Worm (Caenorhabditis elegans) whole organism, L3 larva: ENCODE measurements around the gene spr-1.

Source experiments
- R02D3.7 ChIP-seq: fragments of 150-350 bp; optimal IDR thresholded peaks from 2 replicates; lab custom pipeline; 2014; ENCODE audit warnings: missing biosample characterization, missing genetic modification characterization
- ceh-16 ChIP-seq: sonication (generic microtip); optimal IDR thresholded peaks from 2 replicates; lab custom pipeline; 2017; ENCODE audit warnings: missing biosample characterization, missing genetic modification characterization
- ceh-82 ChIP-seq: fragments of 150-350 bp; optimal IDR thresholded peaks from 2 replicates; lab custom pipeline; 2014; ENCODE audit warnings: missing biosample characterization, missing genetic modification characterization
- daf-12 ChIP-seq: fragments of 150-350 bp; optimal IDR thresholded peaks from 2 replicates; lab custom pipeline; 2014; ENCODE audit warnings: missing biosample characterization, missing genetic modification reagents, missing genetic modification characterization
- egl-27 ChIP-seq: sonication (generic microtip); optimal IDR thresholded peaks from 4 replicates; lab custom pipeline; 2017; ENCODE audit warnings: missing biosample characterization, missing genetic modification reagents, missing genetic modification characterization
- egl-5 ChIP-seq: fragments of 150-350 bp; optimal IDR thresholded peaks from 2 replicates; lab custom pipeline; 2017; ENCODE audit warnings: missing biosample characterization, missing genetic modification reagents, missing genetic modification characterization, inconsistent platforms
- eor-1 ChIP-seq, 2 experiments: fragments of 150-350 bp; optimal IDR thresholded peaks; 2 replicates each; lab custom pipeline; 2014 to 2018; ENCODE audit warnings: missing biosample characterization in 2 of 2, missing genetic modification characterization in 2 of 2
- fkh-2 ChIP-seq: fragments of 150-350 bp; optimal IDR thresholded peaks from 2 replicates; lab custom pipeline; 2014; ENCODE audit warnings: missing biosample characterization, missing genetic modification reagents, missing genetic modification characterization
- fos-1 ChIP-seq: fragments of 150-350 bp; optimal IDR thresholded peaks from 2 replicates; lab custom pipeline; 2014; ENCODE audit warnings: missing biosample characterization, missing genetic modification characterization
- lin-15B ChIP-seq: fragments of 150-350 bp; optimal IDR thresholded peaks from 2 replicates; lab custom pipeline; 2014; ENCODE audit warnings: missing biosample characterization, missing genetic modification characterization
- lsy-12 ChIP-seq: sonication (generic microtip); optimal IDR thresholded peaks from 2 replicates; lab custom pipeline; 2016; ENCODE audit warnings: mild to moderate bottlenecking, missing genetic modification characterization, missing compliant biosample characterization
- mdl-1 ChIP-seq: fragments of 150-350 bp; optimal IDR thresholded peaks from 2 replicates; lab custom pipeline; 2014; ENCODE audit warnings: missing biosample characterization, missing genetic modification characterization
- mml-1 ChIP-seq: fragments of 150-350 bp; sonication (generic microtip); optimal IDR thresholded peaks from 3 replicates; lab custom pipeline; 2014; ENCODE audit warnings: missing biosample characterization, missing genetic modification characterization
- nfya-1 ChIP-seq: sonication (generic microtip); optimal IDR thresholded peaks from 2 replicates; lab custom pipeline; 2017; ENCODE audit warnings: missing genetic modification characterization, mild to moderate bottlenecking, missing compliant biosample characterization, antibody characterized with exemption, moderate library complexity; ENCODE audit not compliant: insufficient read depth
- nhr-11 ChIP-seq: fragments of 150-350 bp; optimal IDR thresholded peaks from 2 replicates; lab custom pipeline; 2014; ENCODE audit warnings: missing biosample characterization, missing genetic modification characterization
- nhr-12 ChIP-seq: fragments of 150-350 bp; optimal IDR thresholded peaks from 2 replicates; lab custom pipeline; 2014; ENCODE audit warnings: missing biosample characterization, missing genetic modification characterization
- nhr-23 ChIP-seq: fragments of 150-350 bp; optimal IDR thresholded peaks from 2 replicates; lab custom pipeline; 2014; ENCODE audit warnings: missing biosample characterization, missing genetic modification reagents, missing genetic modification characterization
- nhr-237 ChIP-seq: fragments of 150-350 bp; optimal IDR thresholded peaks from 2 replicates; lab custom pipeline; 2014; ENCODE audit warnings: missing biosample characterization, missing genetic modification characterization
- nhr-25 ChIP-seq: sonication (generic microtip); optimal IDR thresholded peaks from 2 replicates; lab custom pipeline; 2017; ENCODE audit warnings: missing biosample characterization, missing genetic modification characterization
- nhr-28 ChIP-seq: fragments of 150-350 bp; optimal IDR thresholded peaks from 2 replicates; lab custom pipeline; 2014; ENCODE audit warnings: missing biosample characterization, missing genetic modification characterization
- nhr-43 ChIP-seq: sonication (generic microtip); optimal IDR thresholded peaks from 2 replicates; lab custom pipeline; 2016; ENCODE audit warnings: mild to moderate bottlenecking, missing genetic modification characterization, missing compliant biosample characterization; ENCODE audit not compliant: poor library complexity, severe bottlenecking
- nhr-67 ChIP-seq: fragments of 150-350 bp; optimal IDR thresholded peaks from 2 replicates; lab custom pipeline; 2014; ENCODE audit warnings: missing biosample characterization, missing genetic modification characterization
- nhr-76 ChIP-seq: fragments of 150-350 bp; sonication (generic microtip); optimal IDR thresholded peaks from 5 replicates; lab custom pipeline; 2014; ENCODE audit warnings: missing biosample characterization, missing genetic modification characterization
- nhr-77 ChIP-seq: fragments of 150-350 bp; optimal IDR thresholded peaks from 2 replicates; lab custom pipeline; 2014; ENCODE audit warnings: missing biosample characterization, missing genetic modification characterization
- pha-4 ChIP-seq: fragments of 150-350 bp; optimal IDR thresholded peaks from 2 replicates; lab custom pipeline; 2014; ENCODE audit warnings: missing biosample characterization, missing genetic modification reagents, missing genetic modification characterization
- sea-2 ChIP-seq: fragments of 150-350 bp; sonication (generic microtip); optimal IDR thresholded peaks from 4 replicates; lab custom pipeline; 2014; ENCODE audit warnings: missing biosample characterization, missing genetic modification reagents, missing genetic modification characterization
- snpc-4 ChIP-seq: fragments of 150-350 bp; optimal IDR thresholded peaks from 2 replicates; lab custom pipeline; 2014; ENCODE audit warnings: missing biosample characterization, missing genetic modification characterization
- unc-39 ChIP-seq: sonication (generic microtip); optimal IDR thresholded peaks from 4 replicates; lab custom pipeline; 2017; ENCODE audit warnings: missing biosample characterization, missing genetic modification characterization
- unc-62 ChIP-seq: fragments of 150-350 bp; sonication (generic microtip); optimal IDR thresholded peaks from 4 replicates; lab custom pipeline; 2014; ENCODE audit warnings: missing biosample characterization, missing genetic modification reagents, missing genetic modification characterization
- ztf-11 ChIP-seq: fragments of 150-350 bp; optimal IDR thresholded peaks from 2 replicates; lab custom pipeline; 2014; ENCODE audit warnings: missing biosample characterization, missing genetic modification characterization
- ztf-4 ChIP-seq: fragments of 150-350 bp; optimal IDR thresholded peaks from 2 replicates; lab custom pipeline; 2014; ENCODE audit warnings: missing biosample characterization, missing genetic modification characterization

The spr-1 gene

DNA sequence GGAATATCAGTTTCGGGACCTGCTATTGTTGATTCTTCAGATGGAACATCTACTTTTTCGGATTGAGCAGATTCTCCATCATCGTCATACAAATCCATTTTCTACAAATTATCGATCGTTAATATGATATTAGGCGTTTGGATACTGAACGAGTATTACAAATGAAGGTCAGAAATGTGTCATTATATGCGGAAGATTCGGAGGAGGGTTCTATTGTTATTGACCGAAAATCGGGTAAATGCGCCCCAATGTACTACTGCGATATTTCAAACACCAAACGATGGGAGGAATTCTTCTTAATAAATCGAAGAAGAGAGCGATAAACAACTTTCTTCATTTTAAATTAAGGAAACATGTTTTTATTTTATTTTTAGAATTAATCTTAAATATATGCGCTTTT lies at the start of gene spr-1:
Gene spr-1, minus strand, starts transcription at position 101 of the 400 bp plus-strand sequence.
- TF ChIP-seq nhr-25 (tag; lab: Kevin White, UChicago), result peak; percentile 40
- TF ChIP-seq sea-2 (GFP tag; lab: Kevin White, UChicago), result no peak
- TF ChIP-seq, all 47 proteins: peak for 1

DNA sequence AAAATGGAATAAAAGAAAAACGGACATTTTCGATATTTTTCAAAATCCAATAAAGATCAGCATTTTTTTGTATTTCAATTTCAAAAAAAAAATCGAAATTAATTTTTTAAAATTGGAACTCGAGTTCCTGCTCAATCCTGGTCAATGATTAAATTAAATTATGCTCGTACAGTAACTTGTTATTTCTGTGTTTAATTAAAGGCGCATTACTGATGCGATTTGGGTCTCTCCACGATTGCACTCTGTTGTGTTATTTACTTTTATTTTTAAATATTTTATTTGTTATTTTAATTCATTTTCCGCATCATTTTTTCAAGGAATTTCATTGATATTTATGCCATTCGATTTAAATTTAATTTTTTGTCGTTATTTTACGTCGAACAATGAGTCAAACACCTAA lies 49.1 kb upstream of the spr-1 start:
- TF ChIP-seq lsy-12 (tag; lab: Kevin White, UChicago), result no peak

ce11 chrV:8177349-8177748 lies 48.2 kb upstream of the spr-1 start, which contains the start of gene F20D6.9:
F20D6.9 (minus strand) TSS chrV:8177449.
- no peak for TF ChIP-seq egl-27 (tag; lab: Kevin White, UChicago)
- TF ChIP-seq nhr-77 (tag; lab: Kevin White, UChicago), result no peak

ce11 chrV:8171688-8172087 lies 42.5 kb upstream of the spr-1 start:
- TF ChIP-seq nhr-12 (no peak), pha-4 (tag; lab: Kevin White, UChicago) (no peak), ztf-11 (no peak), mml-1 (tag; lab: Kevin White, UChicago) (no peak), nhr-11 (tag; lab: Kevin White, UChicago) (no peak), R02D3.7 (tag; lab: Kevin White, UChicago) (no peak), fos-1 (no peak), unc-39 (tag; lab: Kevin White, UChicago) (no peak), egl-5 (tag; lab: Kevin White, UChicago) (no peak), nhr-76 (tag; lab: Kevin White, UChicago) (no peak), nhr-67 (no peak), nhr-43 (tag; lab: Kevin White, UChicago) (no peak), ztf-4 (tag; lab: Kevin White, UChicago) (no peak), daf-12 (tag; lab: Kevin White, UChicago) (no peak), fkh-2 (no peak), nhr-237 (tag; lab: Kevin White, UChicago) (no peak), eor-1 (tag; optimal IDR thresholded peaks at IDR 0.05; lab: Kevin White, UChicago) (no peak), ceh-16 (tag; lab: Kevin White, UChicago) (no peak)
- TF ChIP-seq, all 47 proteins: peak for 0

DNA sequence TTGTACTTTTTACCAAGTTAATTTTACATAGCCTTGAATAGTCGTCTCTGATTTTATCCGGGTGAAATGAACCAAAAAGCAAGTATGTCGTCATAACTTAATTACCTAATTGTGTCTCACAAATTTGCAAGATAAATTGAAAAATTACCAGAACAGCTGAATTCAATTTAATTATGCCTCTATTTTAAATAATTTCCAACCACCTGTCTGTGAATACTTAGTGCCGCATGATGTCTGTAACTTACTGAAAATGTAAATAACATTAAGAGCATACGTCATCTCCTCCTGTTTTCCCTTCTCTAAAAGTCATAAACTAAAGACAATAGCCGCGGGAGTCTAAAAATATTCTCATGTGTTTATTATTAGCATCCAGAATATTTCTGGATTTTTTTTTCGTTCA lies 41.1 kb upstream of the spr-1 start:
- TF ChIP-seq snpc-4 (no peak), lin-15B (tag; lab: Kevin White, UChicago) (no peak), nhr-28 (no peak), sea-2 (GFP tag; lab: Kevin White, UChicago) (no peak), nfya-1 (tag; lab: Kevin White, UChicago) (no peak), mml-1 (tag; lab: Kevin White, UChicago) (no peak), egl-27 (tag; lab: Kevin White, UChicago) (no peak), ceh-16 (tag; lab: Kevin White, UChicago) (no peak), pha-4 (tag; lab: Kevin White, UChicago) (no peak), mdl-1 (no peak)

DNA sequence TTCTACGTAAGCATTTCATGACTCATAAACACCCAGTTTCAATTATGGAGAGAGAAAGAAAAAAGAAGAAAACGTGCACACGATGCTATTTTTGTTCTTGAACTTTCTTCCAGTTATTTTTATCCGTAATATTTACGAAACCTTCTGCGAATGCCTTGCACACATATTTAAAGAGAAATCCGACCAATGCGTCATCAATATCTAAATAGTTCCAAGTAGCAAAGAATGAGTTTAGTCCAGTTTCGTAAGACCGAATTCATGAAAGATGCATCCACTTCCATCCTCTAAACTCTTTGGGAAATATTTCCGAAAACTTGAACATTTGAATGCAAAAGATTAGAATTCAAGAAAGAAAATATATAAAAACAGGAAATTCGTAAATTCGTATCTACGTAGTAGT lies 40.0 kb upstream of the spr-1 start:
- no peak for TF ChIP-seq egl-5 (tag; lab: Kevin White, UChicago)
- no peak for TF ChIP-seq nhr-23 (tag; lab: Kevin White, UChicago)
- no peak for TF ChIP-seq unc-39 (tag; lab: Kevin White, UChicago)
- no peak for TF ChIP-seq ceh-82 (tag; lab: Kevin White, UChicago)
- no peak for TF ChIP-seq ceh-16 (tag; lab: Kevin White, UChicago)
- no peak for TF ChIP-seq lsy-12 (tag; lab: Kevin White, UChicago)
- TF ChIP-seq eor-1 (tag; optimal IDR thresholded peaks at IDR 0.05; lab: Kevin White, UChicago), result no peak
- TF ChIP-seq unc-62 (GFP tag; lab: Kevin White, UChicago), result no peak
- no peak for TF ChIP-seq nhr-28
